Fruit fly (Drosophila melanogaster) whole organism, adult: ENCODE data around the gene CG3448.

Experiments
- CG11617 ChIP-seq: fragments of 200-800 bp; sonication (Bioruptor generic); optimal IDR thresholded peaks from 2 replicates; lab custom pipeline; 2017; ENCODE audit warnings: mild to moderate bottlenecking, missing biosample characterization, missing genetic modification reagents, missing genetic modification characterization
- CG12768 ChIP-seq: fragments of 200-800 bp; sonication (Bioruptor generic); optimal IDR thresholded peaks from 2 replicates; lab custom pipeline; 2017; ENCODE audit warnings: missing biosample characterization, missing genetic modification characterization, mild to moderate bottlenecking, moderate library complexity, missing genetic modification reagents
- CG14711 ChIP-seq: fragments of 200-800 bp; sonication (Bioruptor generic); optimal IDR thresholded peaks from 2 replicates; lab custom pipeline; 2018; ENCODE audit warnings: missing biosample characterization, mild to moderate bottlenecking, missing genetic modification characterization, moderate library complexity
- CG33017 ChIP-seq: fragments of 200-800 bp; sonication (Bioruptor generic); optimal IDR thresholded peaks from 2 replicates; lab custom pipeline; 2018; ENCODE audit warnings: missing biosample characterization, mild to moderate bottlenecking, missing genetic modification characterization, moderate library complexity
- CG5204 ChIP-seq: fragments of 200-800 bp; sonication (Bioruptor generic); optimal IDR thresholded peaks from 2 replicates; lab custom pipeline; 2016; ENCODE audit warnings: missing biosample characterization, missing genetic modification characterization
- CG7101 ChIP-seq: fragments of 200-800 bp; sonication (Bioruptor generic); optimal IDR thresholded peaks from 2 replicates; lab custom pipeline; 2018; ENCODE audit warnings: missing biosample characterization, mild to moderate bottlenecking, missing genetic modification characterization, moderate library complexity
- Clk ChIP-seq: fragments of 200-800 bp; sonication (Bioruptor generic); optimal IDR thresholded peaks from 2 replicates; lab custom pipeline; 2017; ENCODE audit warnings: missing biosample characterization, missing genetic modification characterization
- Crg-1 ChIP-seq: fragments of 200-800 bp; sonication (Bioruptor generic); optimal IDR thresholded peaks from 2 replicates; lab custom pipeline; 2016; ENCODE audit warnings: missing biosample characterization, missing genetic modification characterization
- Hr96 ChIP-seq: fragments of 200-800 bp; sonication (Bioruptor generic); optimal IDR thresholded peaks from 2 replicates; lab custom pipeline; 2016; ENCODE audit warnings: missing biosample characterization, missing genetic modification characterization
- Mnt ChIP-seq: fragments of 200-800 bp; sonication (Bioruptor generic); optimal IDR thresholded peaks from 2 replicates; lab custom pipeline; 2016; ENCODE audit warnings: missing biosample characterization, mild to moderate bottlenecking, missing genetic modification characterization
- bab1 ChIP-seq: fragments of 200-800 bp; sonication (Bioruptor generic); optimal IDR thresholded peaks from 3 replicates; lab custom pipeline; 2019; ENCODE audit warnings: missing biosample characterization, mild to moderate bottlenecking, missing genetic modification characterization, moderate library complexity
- cic ChIP-seq: fragments of 200-800 bp; sonication (Bioruptor generic); optimal IDR thresholded peaks from 2 replicates; lab custom pipeline; 2017; ENCODE audit warnings: missing biosample characterization, mild to moderate bottlenecking, missing genetic modification characterization, moderate library complexity
- kay ChIP-seq: fragments of 200-800 bp; sonication (Bioruptor generic); peaks from one replicate; lab custom pipeline; 2016; ENCODE audit warnings: missing biosample characterization, missing genetic modification characterization, borderline replicate concordance
- ovo ChIP-seq: fragments of 200-800 bp; sonication (Bioruptor generic); optimal IDR thresholded peaks from 2 replicates; lab custom pipeline; 2016; ENCODE audit warnings: missing biosample characterization, missing genetic modification characterization
- pad ChIP-seq: fragments of 200-800 bp; sonication (Bioruptor generic); optimal IDR thresholded peaks from 3 replicates; lab custom pipeline; 2017; ENCODE audit warnings: missing biosample characterization, missing genetic modification characterization, mild to moderate bottlenecking, moderate library complexity, missing genetic modification reagents
- tj ChIP-seq: fragments of 200-800 bp; sonication (Bioruptor generic); optimal IDR thresholded peaks from 3 replicates; lab custom pipeline; 2017; ENCODE audit warnings: missing biosample characterization, mild to moderate bottlenecking, missing genetic modification characterization, moderate library complexity
- toe ChIP-seq: fragments of 200-800 bp; sonication (Bioruptor generic); optimal IDR thresholded peaks from 2 replicates; lab custom pipeline; 2016; ENCODE audit warnings: missing biosample characterization, missing genetic modification characterization

The CG3448 gene

dm6 chr3L:9401354-9402156, 49.8 kb downstream of the CG3448 start:
- TF ChIP-seq Mnt (no peak), tj (GFP tag; lab: Kevin White, UChicago) (peak; percentile 74), CG33017 (tag; lab: Kevin White, UChicago) (no peak), ovo (GFP tag; lab: Kevin White, UChicago) (peak; percentile 93), kay (peak; percentile 96), pad (GFP tag; lab: Kevin White, UChicago) (peak; percentile 87), CG12768 (GFP tag; lab: Kevin White, UChicago) (peak; percentile 13)

dm6 chr3L:9400697-9401353, 50.5 kb downstream of the CG3448 start:
- TF ChIP-seq pad (GFP tag; lab: Kevin White, UChicago) (no peak), CG33017 (tag; lab: Kevin White, UChicago) (no peak), tj (GFP tag; lab: Kevin White, UChicago) (no peak), cic (GFP tag; lab: Kevin White, UChicago) (no peak), Mnt (no peak), CG5204 (GFP tag; lab: Kevin White, UChicago) (no peak), Crg-1 (GFP tag; lab: Kevin White, UChicago) (no peak), Hr96 (GFP tag; lab: Kevin White, UChicago) (no peak), Clk (GFP tag; lab: Kevin White, UChicago) (no peak), CG11617 (GFP tag; lab: Kevin White, UChicago) (no peak), bab1 (no peak), kay (no peak), CG7101 (no peak), ovo (GFP tag; lab: Kevin White, UChicago) (no peak), toe (GFP tag; lab: Kevin White, UChicago) (no peak), CG14711 (no peak)
